Worm (Caenorhabditis elegans) whole organism, L1 larva: ENCODE measurements around the gene ZK682.7.

Experiments used
- ceh-8 ChIP-seq: fragments of 200-800 bp; sonication (Bioruptor generic); optimal IDR thresholded peaks from 2 replicates; lab custom pipeline; 2018; ENCODE audit warnings: mild to moderate bottlenecking, missing genetic modification characterization, moderate library complexity, missing compliant biosample characterization
- efl-1 ChIP-seq, 4 experiments: fragments of 150-350 bp; optimal IDR thresholded peaks in 3 of 4; peaks in 1 of 4; 1 replicate in 1 of 4; 2 replicates in 3 of 4; lab custom pipeline; 2014; ENCODE audit warnings: missing biosample characterization in 2 of 4, missing genetic modification characterization in 2 of 4, missing genetic modification reagents in 2 of 4
- egl-27 ChIP-seq, 2 experiments: fragments of 150-350 bp in 1 of 2; sonication (generic microtip); optimal IDR thresholded peaks; 3 replicates each; lab custom pipeline; 2017 to 2018; ENCODE audit warnings: missing biosample characterization in 2 of 2, missing genetic modification characterization in 2 of 2, missing genetic modification reagents in 2 of 2
- nhr-11 ChIP-seq: fragments of 150-350 bp; optimal IDR thresholded peaks from 2 replicates; lab custom pipeline; 2014; ENCODE audit warnings: missing biosample characterization, missing genetic modification characterization
- nhr-237 ChIP-seq: fragments of 150-350 bp; optimal IDR thresholded peaks from 2 replicates; lab custom pipeline; 2014; ENCODE audit warnings: missing biosample characterization, missing genetic modification characterization
- rnt-1 ChIP-seq: sonication (generic microtip); optimal IDR thresholded peaks from 2 replicates; lab custom pipeline; 2016; ENCODE audit warnings: mild to moderate bottlenecking, missing genetic modification characterization, moderate library complexity, missing compliant biosample characterization
- unc-30 ChIP-seq: sonication (generic microtip); optimal IDR thresholded peaks from 2 replicates; lab custom pipeline; 2017; ENCODE audit warnings: missing biosample characterization, missing genetic modification characterization
- unc-62 ChIP-seq: fragments of 150-350 bp; optimal IDR thresholded peaks from 2 replicates; lab custom pipeline; 2014; ENCODE audit warnings: missing biosample characterization, missing genetic modification reagents, missing genetic modification characterization

DNA sequence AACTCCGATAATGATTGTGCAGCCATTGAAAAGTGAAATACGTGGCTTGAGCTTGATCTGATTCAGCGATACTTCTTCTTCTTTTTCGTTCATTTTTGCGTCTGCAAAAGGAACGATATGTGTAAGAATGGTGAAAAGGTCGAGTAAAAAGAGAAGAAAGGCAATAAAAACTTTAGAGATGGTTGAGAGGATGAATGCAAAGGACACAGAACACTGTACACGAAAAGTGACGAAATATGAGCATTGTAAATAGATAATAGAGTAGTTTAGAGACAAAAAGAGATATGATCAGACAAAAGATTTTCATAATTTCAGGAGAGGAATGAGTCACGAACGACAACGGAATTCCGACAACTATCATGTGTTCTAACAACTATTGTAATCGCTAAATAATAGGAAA lies 45.7 kb downstream of the ZK682.7 start, which contains the start of gene aat-2:
- TF ChIP-seq nhr-11 (no peak), rnt-1 (no peak), unc-62 (GFP tag; lab: Kevin White, UChicago) (no peak), ceh-8 (no peak), egl-27 (tag; optimal IDR thresholded peaks at IDR 0.05; lab: Kevin White, UChicago) (no peak), unc-30 (tag; lab: Kevin White, UChicago) (no peak), efl-1 (optimal IDR thresholded peaks at IDR 0.05; lab: Kevin White, UChicago) (no peak), efl-1 (GFP tag; optimal IDR thresholded peaks at IDR 0.05 in 1 of 2; lab: Kevin White, UChicago) (no peak), nhr-237 (tag; lab: Kevin White, UChicago) (no peak)
